Fruit fly (Drosophila melanogaster): Measurements from ENCODE around the gene CG14104.

- TF ChIP-seq h (optimal IDR thresholded peaks at IDR 0.05) (no peak), ttk (optimal IDR thresholded peaks at IDR 0.05) (no peak), Myc (optimal IDR thresholded peaks at IDR 0.05) (no peak), Sin3A (optimal IDR thresholded peaks at IDR 0.05) (no peak)
Observed at dm6 chr3L:19778530-19778929, 28.5 kb downstream of the CG14104 start.

Data from Kc167 (cell line).